Worm (Caenorhabditis elegans) whole organism, L2 larva: ENCODE data around the gene C31C9.7.

Experiments used
- F13H6.1 ChIP-seq: sonication (generic microtip); optimal IDR thresholded peaks from 2 replicates; lab custom pipeline; 2016; ENCODE audit warnings: missing genetic modification characterization, missing compliant biosample characterization
- blmp-1 ChIP-seq: sonication (generic microtip); optimal IDR thresholded peaks from 2 replicates; lab custom pipeline; 2017; ENCODE audit warnings: missing genetic modification characterization, mild to moderate bottlenecking, missing compliant biosample characterization, antibody characterized with exemption, moderate library complexity; ENCODE audit not compliant: insufficient read depth
- egl-27 ChIP-seq: sonication (generic microtip); optimal IDR thresholded peaks from 3 replicates; lab custom pipeline; 2017; ENCODE audit warnings: missing biosample characterization, missing genetic modification reagents, missing genetic modification characterization
- elt-3 ChIP-seq: sonication (generic microtip); optimal IDR thresholded peaks from 2 replicates; lab custom pipeline; 2017; ENCODE audit warnings: missing biosample characterization, missing genetic modification characterization
- lin-13 ChIP-seq: fragments of 150-350 bp; optimal IDR thresholded peaks from 2 replicates; lab custom pipeline; 2014; ENCODE audit warnings: missing biosample characterization, missing genetic modification reagents, missing genetic modification characterization
- mdl-1 ChIP-seq, 2 experiments: fragments of 150-350 bp in 1 of 2; sonication (generic microtip) in 1 of 2; optimal IDR thresholded peaks; 2 replicates each; lab custom pipeline; 2017; ENCODE audit warnings: missing biosample characterization in 2 of 2, missing genetic modification characterization in 2 of 2
- nhr-12 ChIP-seq: fragments of 150-350 bp; optimal IDR thresholded peaks from 2 replicates; lab custom pipeline; 2014; ENCODE audit warnings: missing biosample characterization, missing genetic modification characterization
- nhr-21 ChIP-seq: fragments of 150-350 bp; optimal IDR thresholded peaks from 2 replicates; lab custom pipeline; 2014; ENCODE audit warnings: missing biosample characterization, missing genetic modification characterization
- nhr-237 ChIP-seq: fragments of 150-350 bp; optimal IDR thresholded peaks from 2 replicates; lab custom pipeline; 2014; ENCODE audit warnings: missing biosample characterization, missing genetic modification characterization
- nhr-77 ChIP-seq: fragments of 150-350 bp; optimal IDR thresholded peaks from 2 replicates; lab custom pipeline; 2014; ENCODE audit warnings: missing biosample characterization, missing genetic modification characterization
- skn-1 ChIP-seq: sonication (generic microtip); optimal IDR thresholded peaks from 2 replicates; lab custom pipeline; 2017; ENCODE audit warnings: missing biosample characterization, missing genetic modification characterization
- snpc-4 ChIP-seq: fragments of 150-350 bp; optimal IDR thresholded peaks from 2 replicates; lab custom pipeline; 2014; ENCODE audit warnings: missing biosample characterization, missing genetic modification characterization
- unc-39 ChIP-seq: fragments of 150-350 bp; optimal IDR thresholded peaks from 2 replicates; lab custom pipeline; 2014; ENCODE audit warnings: missing biosample characterization, missing genetic modification characterization
- unc-62 ChIP-seq: fragments of 150-350 bp; optimal IDR thresholded peaks from 2 replicates; lab custom pipeline; 2014; ENCODE audit warnings: missing biosample characterization, missing genetic modification reagents, missing genetic modification characterization

DNA sequence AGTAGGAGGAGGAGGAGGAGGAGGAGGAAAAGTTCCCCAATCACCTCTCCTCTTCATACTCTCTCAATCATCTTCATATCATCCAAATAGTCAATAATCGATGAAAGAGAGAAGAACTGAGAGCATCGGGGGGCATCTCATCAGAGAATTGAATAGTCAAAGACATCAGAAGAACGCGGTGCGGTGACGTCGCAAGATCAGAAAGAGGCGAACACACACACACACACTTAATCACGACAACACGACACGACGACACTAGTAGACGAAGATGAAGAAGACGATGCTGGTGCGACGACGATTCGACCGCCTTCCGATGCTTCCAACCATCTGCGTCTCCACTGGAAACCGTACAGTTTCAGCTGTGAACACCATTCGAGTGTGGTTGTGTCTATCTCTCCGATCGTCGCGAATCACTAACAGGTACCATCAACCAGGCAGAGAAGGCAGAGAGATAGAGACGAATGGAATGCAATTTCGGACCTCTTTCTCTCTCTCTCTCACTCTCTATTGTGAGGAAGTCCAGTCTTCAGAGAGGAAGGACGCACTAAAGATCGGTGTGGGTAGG lies 9.7 kb downstream of the C31C9.7 start:
- TF ChIP-seq skn-1 (tag; lab: Kevin White, UChicago) (no peak), nhr-237 (tag; lab: Kevin White, UChicago) (no peak), elt-3 (no peak), snpc-4 (tag; lab: Kevin White, UChicago) (no peak), egl-27 (peak; percentile 16), lin-13 (GFP tag; lab: Kevin White, UChicago) (no peak), F13H6.1 (tag; lab: Kevin White, UChicago) (no peak), unc-62 (no peak), nhr-21 (peak; percentile 87), nhr-12 (tag; lab: Kevin White, UChicago) (no peak), mdl-1 (tag; optimal IDR thresholded peaks at IDR 0.05; lab: Kevin White, UChicago) (no peak), blmp-1 (peak; percentile 52), nhr-77 (no peak), unc-39 (tag; lab: Kevin White, UChicago) (no peak)
